Fruit fly (Drosophila melanogaster) whole organism, wandering third instar larva: ENCODE data around the gene Pih1D1.

Experiments
- HLH106 ChIP-seq: fragments of 200-800 bp; optimal IDR thresholded peaks from 3 replicates; lab custom pipeline; 2019; ENCODE audit warnings: missing biosample characterization, mild to moderate bottlenecking, missing genetic modification characterization, moderate library complexity
- Myc ChIP-seq: fragments of >200 bp; optimal IDR thresholded peaks from 2 replicates; lab custom pipeline; 2017
- Rel ChIP-seq, 2 experiments: fragments of 200-800 bp; sonication (Bioruptor generic) in 1 of 2; optimal IDR thresholded peaks; 2 replicates in 1 of 2; 3 replicates in 1 of 2; lab custom pipeline; 2016 to 2019; ENCODE audit warnings: mild to moderate bottlenecking in 2 of 2, missing biosample characterization in 2 of 2, missing genetic modification characterization in 2 of 2, moderate library complexity in 1 of 2
- br ChIP-seq: fragments of 200-800 bp; sonication (Bioruptor generic); optimal IDR thresholded peaks from 2 replicates; lab custom pipeline; 2016; ENCODE audit warnings: missing biosample characterization, missing genetic modification characterization
- dmrt93B ChIP-seq: fragments of 200-800 bp; sonication (Bioruptor generic); optimal IDR thresholded peaks from 2 replicates; lab custom pipeline; 2018; ENCODE audit warnings: missing biosample characterization, mild to moderate bottlenecking, missing genetic modification characterization
- foxo ChIP-seq, 2 experiments: fragments of 200-800 bp; sonication (Bioruptor generic); optimal IDR thresholded peaks; 2 replicates in 1 of 2; 3 replicates in 1 of 2; lab custom pipeline; 2016 to 2017; ENCODE audit warnings: missing biosample characterization in 2 of 2, missing genetic modification characterization in 2 of 2
- fru ChIP-seq: fragments of 200-800 bp; sonication (Bioruptor generic); optimal IDR thresholded peaks from 3 replicates; lab custom pipeline; 2016; ENCODE audit warnings: missing biosample characterization, mild to moderate bottlenecking, missing genetic modification characterization
- lola ChIP-seq: fragments of >200 bp; optimal IDR thresholded peaks from 2 replicates; lab custom pipeline; 2017; ENCODE audit warnings: missing biosample characterization, missing genetic modification characterization
- pan ChIP-seq: fragments of >200 bp; optimal IDR thresholded peaks from 2 replicates; lab custom pipeline; 2017
- psq ChIP-seq: fragments of 200-800 bp; sonication (Bioruptor generic); optimal IDR thresholded peaks from 3 replicates; lab custom pipeline; 2017; ENCODE audit warnings: missing biosample characterization, mild to moderate bottlenecking, missing genetic modification characterization, moderate library complexity
- rgr ChIP-seq: fragments of 200-800 bp; sonication (Bioruptor generic); optimal IDR thresholded peaks from 3 replicates; lab custom pipeline; 2016; ENCODE audit warnings: missing biosample characterization, mild to moderate bottlenecking, missing genetic modification characterization
- sv ChIP-seq: fragments of 200-800 bp; sonication (Bioruptor generic); optimal IDR thresholded peaks from 3 replicates; lab custom pipeline; 2016; ENCODE audit warnings: missing biosample characterization, missing genetic modification characterization
- tai ChIP-seq: sonication (Bioruptor generic); optimal IDR thresholded peaks from 2 replicates; lab custom pipeline; 2016; ENCODE audit warnings: missing biosample characterization, missing genetic modification characterization

DNA sequence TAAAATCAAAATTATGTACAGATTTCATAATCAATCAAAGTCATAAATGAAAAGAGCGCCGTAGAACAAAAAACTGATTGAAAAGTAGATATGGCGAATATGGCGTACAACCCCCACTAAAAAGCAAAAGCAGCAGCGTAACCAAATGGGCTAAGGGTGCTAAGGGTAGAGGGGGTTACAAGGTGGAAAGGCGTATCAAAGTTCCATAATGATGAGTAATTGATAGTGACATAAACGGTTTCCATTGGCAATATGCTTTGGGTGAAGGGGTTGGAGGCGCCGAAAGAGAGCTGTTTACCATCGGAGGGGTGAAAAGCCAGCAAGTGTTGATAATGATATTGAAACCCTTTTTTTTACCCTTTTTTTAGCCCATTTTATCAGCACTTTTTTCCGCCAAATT is 49.3 kb downstream of the Pih1D1 start:
- TF ChIP-seq pan (lab: Kevin White, UChicago) (no peak), br (no peak), HLH106 (tag; lab: Kevin White, UChicago) (no peak), foxo (GFP tag; optimal IDR thresholded peaks at IDR 0.05; lab: Kevin White, UChicago) (no peak), Rel (GFP tag; optimal IDR thresholded peaks at IDR 0.05; lab: Kevin White, UChicago) (no peak), Rel (tag; optimal IDR thresholded peaks at IDR 0.05; lab: Kevin White, UChicago) (no peak), Myc (no peak), sv (GFP tag; lab: Kevin White, UChicago) (no peak), fru (GFP tag; lab: Kevin White, UChicago) (no peak), rgr (GFP tag; lab: Kevin White, UChicago) (no peak), lola (GFP tag; lab: Kevin White, UChicago) (no peak), dmrt93B (GFP tag; lab: Kevin White, UChicago) (no peak), psq (GFP tag; lab: Kevin White, UChicago) (no peak), tai (GFP tag; lab: Kevin White, UChicago) (no peak)
